Fruit fly (Drosophila melanogaster): ENCODE data around the gene AdoR.

Gene AdoR

DNA sequence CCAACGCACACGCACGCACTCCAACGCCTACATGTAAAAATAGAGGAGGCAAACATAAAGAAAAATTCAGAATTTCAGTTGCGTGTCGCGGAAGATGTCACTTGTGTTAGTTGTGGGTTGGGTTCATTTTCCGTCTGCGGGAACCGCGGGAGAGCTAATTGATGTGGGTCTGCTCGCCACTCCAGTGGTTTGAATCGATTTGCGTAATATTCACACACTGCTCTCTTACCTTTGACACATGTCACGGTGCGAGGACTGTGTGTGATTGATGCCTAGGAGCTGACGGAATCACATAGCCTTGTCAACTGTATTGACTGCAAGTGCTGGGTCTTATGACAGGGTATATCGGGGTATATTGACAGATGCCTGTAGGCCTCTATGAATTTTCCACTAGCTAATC, 38.4 kb downstream of the AdoR start:
- peak; percentile 37 for TF ChIP-seq CG10543 (GFP tag; optimal IDR thresholded peaks at IDR 0.05)
- TF ChIP-seq nau (GFP tag; optimal IDR thresholded peaks at IDR 0.05) = peak; percentile 49
- peak in 1 of 2 experiments; percentile 85 for TF ChIP-seq Hr78 (GFP tag; optimal IDR thresholded peaks at IDR 0.05)
- peak; percentile 71 for TF ChIP-seq CG12769 (tag; optimal IDR thresholded peaks at IDR 0.05)
- TF ChIP-seq PHDP (tag; optimal IDR thresholded peaks at IDR 0.05) = no peak
- TF ChIP-seq cg (GFP tag; optimal IDR thresholded peaks at IDR 0.05) = peak; percentile 15
- no peak for TF ChIP-seq Camta (GFP tag; optimal IDR thresholded peaks at IDR 0.05)
- TF ChIP-seq HHEX (GFP tag; optimal IDR thresholded peaks at IDR 0.05) = no peak
- TF ChIP-seq Pdp1 (GFP tag; optimal IDR thresholded peaks at IDR 0.05) = peak in 1 of 2 experiments; percentile 77
- peak; percentile 80 for TF ChIP-seq sr (GFP tag; IDR thresholded peaks at IDR 0.05)
- no peak for TF ChIP-seq CG17359 (tag; optimal IDR thresholded peaks at IDR 0.05)
- no peak for TF ChIP-seq wdn (GFP tag; IDR thresholded peaks at IDR 0.05)
- 0 out of 2 replicates have a peak, but pooled peaks have one; percentile 28 for TF ChIP-seq CG9932 (GFP tag; IDR thresholded peaks at IDR 0.05)
- peak; percentile 8 for TF ChIP-seq gcm (GFP tag; optimal IDR thresholded peaks at IDR 0.05)

DNA sequence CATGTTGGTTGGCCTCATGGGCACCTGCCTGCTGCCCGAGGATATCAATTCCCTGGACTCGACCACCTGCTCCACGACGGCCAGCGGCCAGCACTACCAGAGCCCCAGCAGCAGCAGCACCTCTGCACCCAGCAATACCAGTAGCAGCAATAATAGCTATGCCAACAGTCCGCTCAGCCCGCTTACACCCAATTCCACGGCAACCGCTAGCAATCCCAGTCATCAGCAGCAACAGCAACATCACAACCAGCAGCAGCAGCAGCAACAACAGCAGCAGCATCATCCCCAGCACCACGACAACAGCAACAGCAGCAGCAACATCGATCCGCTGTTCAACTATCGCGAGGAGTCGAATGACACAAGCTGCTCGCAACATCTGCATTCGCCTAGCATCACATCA, 40.0 kb downstream of the AdoR start:
- 0 out of 3 replicates have a peak, but pooled peaks have one; percentile 36 for TF ChIP-seq CG11456 (GFP tag; IDR thresholded peaks at IDR 0.05)
- no peak for TF ChIP-seq crp (GFP tag; optimal IDR thresholded peaks at IDR 0.05)
- no peak for TF ChIP-seq MTF-1 (GFP tag; optimal IDR thresholded peaks at IDR 0.05; ENCODE audit: borderline replicate concordance)
- peak; percentile 54 for TF ChIP-seq Ets65A (GFP tag)
- no peak for TF ChIP-seq Kr (GFP tag; optimal IDR thresholded peaks at IDR 0.05)
- TF ChIP-seq Dfd (GFP tag; optimal IDR thresholded peaks at IDR 0.05) = peak in 1 of 2 experiments; percentile 65
- no peak for TF ChIP-seq CG3163 (GFP tag; optimal IDR thresholded peaks at IDR 0.05)

DNA sequence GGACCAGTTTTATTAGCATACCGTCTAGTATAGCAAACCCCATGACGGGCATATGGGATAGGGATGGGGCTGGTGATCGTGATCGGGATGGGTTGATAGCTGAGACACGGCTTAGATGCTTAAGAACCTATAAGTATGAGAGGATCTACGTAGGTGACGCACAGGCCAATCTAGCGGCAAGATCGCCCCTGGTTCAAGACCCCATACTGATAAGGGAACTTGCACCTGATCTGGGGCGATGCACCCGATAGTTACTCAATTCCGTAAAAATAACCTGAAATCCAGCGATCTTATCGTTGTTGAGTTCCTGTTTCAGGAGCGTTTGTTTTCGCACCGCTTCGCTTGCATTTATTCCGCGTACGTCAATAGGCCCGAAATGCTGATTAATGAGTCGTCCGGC, 40.8 kb downstream of the AdoR start:
- TF ChIP-seq CG13624 (GFP tag; optimal IDR thresholded peaks at IDR 0.05) (no peak), hb (GFP tag; IDR thresholded peaks at IDR 0.05; ENCODE audit: partially characterized antibody) (no peak), lilli (GFP tag; optimal IDR thresholded peaks at IDR 0.05) (no peak), GATAe (GFP tag; conservative IDR thresholded peaks at IDR 0.05) (no peak), Gsc (GFP tag; IDR thresholded peaks at IDR 0.05) (no peak), nmo (GFP tag; optimal IDR thresholded peaks at IDR 0.05) (no peak), Oaz (GFP tag; IDR thresholded peaks at IDR 0.05) (no peak), Nf-YC (tag; optimal IDR thresholded peaks at IDR 0.05) (no peak), crol (GFP tag; IDR thresholded peaks at IDR 0.05) (no peak), CG12769 (tag; optimal IDR thresholded peaks at IDR 0.05) (no peak), knrl (GFP tag; IDR thresholded peaks at IDR 0.05; ENCODE audit: partially characterized antibody) (no peak), CG6854 (GFP tag; optimal IDR thresholded peaks at IDR 0.05) (no peak), chif (GFP tag; optimal IDR thresholded peaks at IDR 0.05) (no peak), CG3163 (GFP tag; optimal IDR thresholded peaks at IDR 0.05) (no peak), CG9437 (GFP tag; optimal IDR thresholded peaks at IDR 0.05) (no peak), sr (GFP tag; IDR thresholded peaks at IDR 0.05) (no peak), ham (GFP tag; IDR thresholded peaks at IDR 0.05) (no peak), CG16863 (GFP tag; optimal IDR thresholded peaks at IDR 0.05) (no peak), CG13123 (GFP tag; optimal IDR thresholded peaks at IDR 0.05) (no peak)

Data from whole organism, embryonic.